Fruit fly (Drosophila melanogaster) Kc167 (cell line): ENCODE data around the gene smog.

Source experiments
- Myc ChIP-seq: fragments of >200 bp; optimal IDR thresholded peaks from 2 replicates; lab custom pipeline; 2017; ENCODE audit warnings: missing external identifiers
- Sin3A ChIP-seq: fragments of >200 bp; optimal IDR thresholded peaks from 2 replicates; lab custom pipeline; 2018; ENCODE audit warnings: missing external identifiers
- h ChIP-seq: fragments of >200 bp; optimal IDR thresholded peaks from 3 replicates; lab custom pipeline; 2018; ENCODE audit warnings: missing external identifiers
- insv ChIP-seq: fragments of >200 bp; optimal IDR thresholded peaks from 3 replicates; lab custom pipeline; 2018; ENCODE audit warnings: missing external identifiers
- psq ChIP-seq: fragments of >200 bp; optimal IDR thresholded peaks from 2 replicates; lab custom pipeline; 2017; ENCODE audit warnings: missing external identifiers
- ttk ChIP-seq: sonication (Bioruptor generic); optimal IDR thresholded peaks from 2 replicates; lab custom pipeline; 2017; ENCODE audit warnings: missing external identifiers

DNA sequence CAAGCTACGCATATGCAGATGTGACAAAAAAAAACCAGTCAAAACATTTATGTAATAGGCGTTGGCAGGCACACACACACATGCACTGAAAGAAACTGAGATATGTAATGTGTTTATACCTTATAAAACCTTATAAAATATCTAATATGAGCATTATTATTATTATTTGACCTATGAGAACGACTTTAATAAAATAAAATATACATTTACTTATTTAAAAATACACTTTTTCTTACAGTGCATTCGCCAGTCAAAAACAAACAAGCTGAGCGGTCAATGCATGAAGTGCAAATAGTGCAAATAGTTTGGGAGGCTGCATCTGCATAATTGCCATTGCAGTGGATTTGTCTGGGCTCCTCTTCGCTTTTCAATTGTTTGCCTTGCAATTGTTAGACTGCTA, 55.3 kb downstream of the smog start:
- TF ChIP-seq ttk (lab: Kevin White, UChicago) (no peak), psq (lab: Kevin White, UChicago) (no peak), insv (lab: Kevin White, UChicago) (no peak), h (lab: Kevin White, UChicago) (no peak), Sin3A (lab: Kevin White, UChicago) (no peak), Myc (lab: Kevin White, UChicago) (no peak)
